Fruit fly (Drosophila melanogaster): ENCODE measurements around the gene Mur29B.

The Mur29B gene

DNA sequence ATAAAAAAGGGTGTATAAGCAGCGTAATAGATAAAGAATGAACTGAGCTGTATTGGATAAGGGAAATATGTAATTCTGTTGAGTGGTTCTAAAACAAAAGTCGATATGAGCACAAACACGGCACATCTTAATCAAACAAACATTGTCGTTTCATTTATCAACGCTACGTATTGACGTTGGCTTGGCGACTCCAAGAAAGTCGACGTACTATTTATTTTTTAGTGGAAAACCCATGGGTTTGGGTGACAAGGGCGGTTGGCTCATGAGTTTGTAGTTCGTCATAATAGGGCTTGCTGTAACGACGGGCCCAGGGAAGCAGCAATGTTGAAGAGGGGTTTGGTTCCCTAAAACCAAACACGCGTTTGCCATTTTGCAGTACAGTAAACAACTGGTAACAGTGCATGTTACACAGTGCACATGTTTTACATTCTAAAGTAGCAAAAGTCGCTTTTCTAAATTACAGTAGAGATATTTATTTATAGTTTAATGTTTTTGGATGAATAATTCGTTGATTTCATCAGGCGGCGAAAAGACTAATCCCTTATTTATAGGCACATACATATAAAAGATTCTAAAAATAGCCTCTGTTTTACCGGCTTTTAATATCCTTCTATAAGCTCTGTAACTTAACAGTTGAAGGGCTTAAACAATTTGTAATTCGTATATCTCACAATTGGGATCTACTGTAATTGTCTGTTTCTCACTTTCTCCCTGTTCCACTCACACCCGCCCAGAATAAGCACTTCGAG is 9.4 kb downstream of the Mur29B start:
- TF ChIP-seq CG31441 (GFP tag; IDR thresholded peaks at IDR 0.05): 0 out of 2 replicates have a peak, but pooled peaks have one; percentile 20
- no peak for TF ChIP-seq CG34224 (GFP tag; IDR thresholded peaks at IDR 0.05; ENCODE audit: partially characterized antibody)
- TF ChIP-seq CoRest (tag; optimal IDR thresholded peaks at IDR 0.05): peak; percentile 37
- no peak for TF ChIP-seq Elba2 (GFP tag; optimal IDR thresholded peaks at IDR 0.05)
- no peak for TF ChIP-seq Mes4 (GFP tag; optimal IDR thresholded peaks at IDR 0.05)
- no peak for TF ChIP-seq CTCF (GFP tag; optimal IDR thresholded peaks at IDR 0.05)
- peak; percentile 44; the same call in 1 of the 2 replicates for TF ChIP-seq sisA (GFP tag; IDR thresholded peaks at IDR 0.05)
- peak; percentile 46; the same call in 1 of the 2 replicates for TF ChIP-seq CG31224 (GFP tag; IDR thresholded peaks at IDR 0.05)
- TF ChIP-seq CG17385 (GFP tag; optimal IDR thresholded peaks at IDR 0.05): peak; percentile 10
- TF ChIP-seq CG15011 (GFP tag; optimal IDR thresholded peaks at IDR 0.05): no peak
- TF ChIP-seq CG16815 (GFP tag; optimal IDR thresholded peaks at IDR 0.05): peak; percentile 20
- peak; percentile 9 for TF ChIP-seq Ets65A (GFP tag)
- TF ChIP-seq GATAe (GFP tag; conservative IDR thresholded peaks at IDR 0.05): no peak
- TF ChIP-seq CG17802 (tag; optimal IDR thresholded peaks at IDR 0.05): no peak
- peak; percentile 87 for TF ChIP-seq grau (tag; optimal IDR thresholded peaks at IDR 0.05)
- peak; percentile 16 for TF ChIP-seq Fer3 (tag; optimal IDR thresholded peaks at IDR 0.05)
- TF ChIP-seq lilli (GFP tag; optimal IDR thresholded peaks at IDR 0.05): no peak
- TF ChIP-seq CG6254 (GFP tag; optimal IDR thresholded peaks at IDR 0.05): no peak
- peak; percentile 13 for TF ChIP-seq CG12299 (tag; optimal IDR thresholded peaks at IDR 0.05)
- TF ChIP-seq CG14441 (GFP tag; IDR thresholded peaks at IDR 0.05): no peak
- TF ChIP-seq Kr (GFP tag; optimal IDR thresholded peaks at IDR 0.05): no peak
- no peak for TF ChIP-seq CG10274 (GFP tag; optimal IDR thresholded peaks at IDR 0.05)
- TF ChIP-seq CG1602 (GFP tag; optimal IDR thresholded peaks at IDR 0.05): peak; percentile 19
- TF ChIP-seq CG4424 (GFP tag; optimal IDR thresholded peaks at IDR 0.05): peak; percentile 14
- TF ChIP-seq chinmo (GFP tag; IDR thresholded peaks at IDR 0.05; ENCODE audit: partially characterized antibody): no peak
- no peak for TF ChIP-seq CG4820 (GFP tag; optimal IDR thresholded peaks at IDR 0.05)
- no peak for TF ChIP-seq hth (optimal IDR thresholded peaks at IDR 0.05)
- TF ChIP-seq stc (GFP tag; IDR thresholded peaks at IDR 0.05): no peak
- no peak for TF ChIP-seq crp (GFP tag; optimal IDR thresholded peaks at IDR 0.05)
- TF ChIP-seq Asciz (GFP tag; optimal IDR thresholded peaks at IDR 0.05): no peak
- TF ChIP-seq nom (GFP tag; optimal IDR thresholded peaks at IDR 0.05): peak; percentile 2
- TF ChIP-seq Eip74EF (GFP tag; optimal IDR thresholded peaks at IDR 0.05): no peak
- no peak for TF ChIP-seq dan (GFP tag; IDR thresholded peaks at IDR 0.05)
- no peak for TF ChIP-seq CG8290 (GFP tag; optimal IDR thresholded peaks at IDR 0.05)
- no peak for TF ChIP-seq CG8290 (tag; optimal IDR thresholded peaks at IDR 0.05)
- no peak for TF ChIP-seq dm (GFP tag; optimal IDR thresholded peaks at IDR 0.05)
- TF ChIP-seq trem (tag; optimal IDR thresholded peaks at IDR 0.05): no peak
- peak; percentile 38; the same call in 1 of the 3 replicates for TF ChIP-seq CG2199 (GFP tag; IDR thresholded peaks at IDR 0.05)
- TF ChIP-seq lola (GFP tag; optimal IDR thresholded peaks at IDR 0.05): no peak
- TF ChIP-seq CG15269 (tag; optimal IDR thresholded peaks at IDR 0.05): no peak
- no peak for TF ChIP-seq Ptx1 (GFP tag; IDR thresholded peaks at IDR 0.05)
- no peak for TF ChIP-seq mam (GFP tag; optimal IDR thresholded peaks at IDR 0.05)
- no peak for TF ChIP-seq onecut (GFP tag; IDR thresholded peaks at IDR 0.05)
- TF ChIP-seq Six4 (GFP tag; optimal IDR thresholded peaks at IDR 0.05): no peak
- TF ChIP-seq CG10267 (tag; optimal IDR thresholded peaks at IDR 0.05): peak; percentile 15
- TF ChIP-seq bab2 (GFP tag; optimal IDR thresholded peaks at IDR 0.05): no peak
- TF ChIP-seq CG1832 (GFP tag; optimal IDR thresholded peaks at IDR 0.05): no peak
- TF ChIP-seq E2f2 (GFP tag; IDR thresholded peaks at IDR 0.05): no peak
- no peak for TF ChIP-seq CG8359 (GFP tag; optimal IDR thresholded peaks at IDR 0.05; ENCODE audit: borderline replicate concordance)
- TF ChIP-seq org-1 (GFP tag; optimal IDR thresholded peaks at IDR 0.05): peak; percentile 6
